Worm (Caenorhabditis elegans): ENCODE data around the gene nspe-4.
A peak's percentile ranks its signal among the peaks of the same experiment; 100 is the strongest.

ce11 chrII:12621908-12622566, 9.7 kb downstream of the nspe-4 start, which contains the start of gene nspe-8:
- TF ChIP-seq unc-62 (GFP tag; optimal IDR thresholded peaks at IDR 0.05), result no peak
- no peak for TF ChIP-seq ztf-11 (tag; optimal IDR thresholded peaks at IDR 0.05)
- TF ChIP-seq nhr-77 (tag; optimal IDR thresholded peaks at IDR 0.05), result no peak
- TF ChIP-seq lin-39 (tag; optimal IDR thresholded peaks at IDR 0.05), result no peak
- TF ChIP-seq egl-27 (tag; optimal IDR thresholded peaks at IDR 0.05), result no peak
- TF ChIP-seq fkh-10 (GFP tag; optimal IDR thresholded peaks at IDR 0.05), result no peak
- peak; percentile 50 for TF ChIP-seq nhr-25 (tag; optimal IDR thresholded peaks at IDR 0.05)
- TF ChIP-seq tbx-2 (tag; optimal IDR thresholded peaks at IDR 0.05), result no peak
- no peak for TF ChIP-seq nhr-11 (tag; optimal IDR thresholded peaks at IDR 0.05)
- no peak for TF ChIP-seq elt-3 (tag; optimal IDR thresholded peaks at IDR 0.05)
- no peak for TF ChIP-seq skn-1 (tag; optimal IDR thresholded peaks at IDR 0.05)
- TF ChIP-seq mdl-1 (tag; optimal IDR thresholded peaks at IDR 0.05), result no peak
- no peak for TF ChIP-seq daf-12 (tag; optimal IDR thresholded peaks at IDR 0.05)
